Worm (Caenorhabditis elegans): ENCODE measurements around the gene F17H10.4.

Gene F17H10.4

DNA sequence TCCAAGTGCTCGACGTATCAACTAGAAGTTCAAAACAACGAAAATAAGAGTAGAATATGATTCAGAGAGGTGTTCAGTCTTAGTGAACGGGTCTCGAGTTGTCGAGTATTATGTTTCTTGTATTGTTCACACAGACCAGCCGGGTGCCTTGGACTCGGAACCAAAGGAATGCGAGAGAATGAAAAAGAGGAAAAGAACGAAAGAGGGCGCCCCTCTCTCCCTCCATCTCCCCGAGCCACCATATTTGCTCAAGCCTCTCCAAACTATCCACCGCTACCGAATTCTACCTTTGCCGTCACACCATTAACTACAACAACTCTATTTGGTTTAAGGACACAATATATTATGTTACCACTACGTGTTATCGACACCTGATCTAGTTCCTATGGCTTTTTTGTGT lies 35.5 kb upstream of the F17H10.4 start:
- TF ChIP-seq rcor-1 (GFP tag; IDR thresholded peaks at IDR 0.05): no peak
- no peak; the same call in 1 of the 2 replicates for TF ChIP-seq zfh-2 (GFP tag; conservative IDR thresholded peaks at IDR 0.05)
- no peak for TF ChIP-seq bed-2 (GFP tag; IDR thresholded peaks at IDR 0.05)
- TF ChIP-seq unc-62 (GFP tag; optimal IDR thresholded peaks at IDR 0.05): no peak
- TF ChIP-seq Y95B8A.8 (GFP tag; IDR thresholded peaks at IDR 0.05): no peak
- TF ChIP-seq mcd-1 (GFP tag; IDR thresholded peaks at IDR 0.05): no peak
- no peak for TF ChIP-seq ceh-79 (tag; optimal IDR thresholded peaks at IDR 0.05)
- TF ChIP-seq Y67H2A.10 (GFP tag; conservative IDR thresholded peaks at IDR 0.05): no peak
- TF ChIP-seq attf-6 (GFP tag; IDR thresholded peaks at IDR 0.05): no peak
- no peak for TF ChIP-seq dpl-1 (GFP tag; optimal IDR thresholded peaks at IDR 0.05)
- TF ChIP-seq let-607 (tag; optimal IDR thresholded peaks at IDR 0.05): no peak
- TF ChIP-seq C17E4.6 (GFP tag; IDR thresholded peaks at IDR 0.05): no peak
- no peak for TF ChIP-seq F23B12.7 (tag; optimal IDR thresholded peaks at IDR 0.05; ENCODE audit: insufficient read depth)
- TF ChIP-seq egrh-3 (GFP tag; IDR thresholded peaks at IDR 0.05): no peak
- TF ChIP-seq lin-54 (GFP tag; optimal IDR thresholded peaks at IDR 0.05): no peak
- TF ChIP-seq cebp-2 (GFP tag; IDR thresholded peaks at IDR 0.05): no peak
- TF ChIP-seq nhr-90 (tag; optimal IDR thresholded peaks at IDR 0.05): no peak

DNA sequence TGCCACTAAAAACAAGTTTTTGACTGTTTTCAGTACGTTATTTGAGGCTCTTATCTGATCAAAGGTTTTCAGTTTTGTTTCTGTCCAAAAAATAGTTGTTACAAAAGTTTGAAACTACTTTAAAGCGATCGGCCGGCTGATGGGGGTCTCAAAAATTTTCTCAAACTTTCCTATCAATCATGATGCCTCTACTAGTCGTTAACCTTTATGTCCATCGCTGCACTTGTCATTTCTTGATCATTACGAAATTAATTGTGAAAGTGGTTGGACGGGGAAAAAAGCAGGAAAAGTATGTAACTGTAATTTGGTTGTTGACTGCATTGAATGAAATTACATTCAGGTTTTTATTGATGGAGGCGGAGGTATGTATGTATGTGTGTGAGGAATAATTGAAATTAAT lies 33.6 kb upstream of the F17H10.4 start:
- TF ChIP-seq let-526 (GFP tag; IDR thresholded peaks at IDR 0.05): no peak
- TF ChIP-seq F39B2.1 (GFP tag; IDR thresholded peaks at IDR 0.05): no peak
- peak; percentile 43 for TF ChIP-seq nhr-80 (tag; optimal IDR thresholded peaks at IDR 0.05)
- TF ChIP-seq rec-8 (tag; optimal IDR thresholded peaks at IDR 0.05): no peak
- peak; percentile 73 for TF ChIP-seq cebp-1 (GFP tag; IDR thresholded peaks at IDR 0.05)
- TF ChIP-seq cebp-1 (tag; optimal IDR thresholded peaks at IDR 0.05): peak; percentile 78
- peak; percentile 2 for TF ChIP-seq unc-62 (GFP tag; optimal IDR thresholded peaks at IDR 0.05)
- no peak for TF ChIP-seq zim-3 (tag; optimal IDR thresholded peaks at IDR 0.05)
- TF ChIP-seq mel-28 (tag; optimal IDR thresholded peaks at IDR 0.05; ENCODE audit: borderline replicate concordance): no peak

DNA sequence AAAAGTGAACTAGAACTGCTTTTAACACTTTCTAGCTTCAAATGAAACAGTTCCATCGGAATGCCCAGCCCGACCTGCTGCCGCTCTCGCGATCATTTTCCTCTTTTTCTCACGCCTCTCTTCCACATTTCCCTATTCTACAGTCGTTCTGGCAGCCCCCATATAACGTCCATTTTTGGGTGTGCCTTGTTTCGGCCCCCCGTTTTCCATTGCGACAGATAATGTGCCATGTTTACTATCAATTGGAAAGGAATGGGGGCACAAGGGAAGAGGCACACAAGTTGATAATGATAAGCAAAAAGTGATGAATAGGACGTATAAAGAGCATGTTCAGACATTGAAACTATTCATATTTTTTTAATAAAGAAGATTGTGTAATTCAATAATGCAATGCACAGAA lies 32.7 kb upstream of the F17H10.4 start:
- TF ChIP-seq hrde-1 (tag; optimal IDR thresholded peaks at IDR 0.05; ENCODE audit: borderline replicate concordance) (no peak), aptf-2 (GFP tag; conservative IDR thresholded peaks at IDR 0.05) (no peak), dox-1 (GFP tag; IDR thresholded peaks at IDR 0.05) (peak; percentile 82), athp-1 (tag; optimal IDR thresholded peaks at IDR 0.05) (no peak), ztf-22 (GFP tag; optimal IDR thresholded peaks at IDR 0.05) (peak; percentile 58), Y67H2A.10 (GFP tag; conservative IDR thresholded peaks at IDR 0.05) (no peak), mxl-1 (tag; optimal IDR thresholded peaks at IDR 0.05) (no peak), B0035.1 (tag; optimal IDR thresholded peaks at IDR 0.05) (no peak), F10E7.11 (tag; optimal IDR thresholded peaks at IDR 0.05) (no peak), mcd-1 (GFP tag; IDR thresholded peaks at IDR 0.05) (no peak), B0336.3 (GFP tag; IDR thresholded peaks at IDR 0.05) (no peak), nfya-2 (GFP tag; IDR thresholded peaks at IDR 0.05) (no peak), F23B12.7 (tag; optimal IDR thresholded peaks at IDR 0.05; ENCODE audit: insufficient read depth) (no peak), tbp1 (GFP tag; optimal IDR thresholded peaks at IDR 0.05) (peak; percentile 52), egrh-3 (GFP tag; IDR thresholded peaks at IDR 0.05) (peak; percentile 11; the same call in 1 of the 2 replicates), ztf-26 (tag; optimal IDR thresholded peaks at IDR 0.05) (peak; percentile 23), zim-3 (tag; optimal IDR thresholded peaks at IDR 0.05) (no peak), atf-7 (tag; optimal IDR thresholded peaks at IDR 0.05) (peak; percentile 1), lin-35 (GFP tag; optimal IDR thresholded peaks at IDR 0.05) (no peak), bed-2 (GFP tag; IDR thresholded peaks at IDR 0.05) (no peak), F33H1.4 (GFP tag; IDR thresholded peaks at IDR 0.05) (no peak), somi-1 (GFP tag; optimal IDR thresholded peaks at IDR 0.05) (no peak), rec-8 (tag; optimal IDR thresholded peaks at IDR 0.05) (no peak), B0261.1 (tag; optimal IDR thresholded peaks at IDR 0.05) (no peak), ztf-25 (GFP tag; IDR thresholded peaks at IDR 0.05) (no peak), ceh-58 (GFP tag; IDR thresholded peaks at IDR 0.05) (no peak), hmg-1.2 (GFP tag; IDR thresholded peaks at IDR 0.05) (no peak), dpl-1 (GFP tag; optimal IDR thresholded peaks at IDR 0.05) (no peak), hlh-12 (tag; optimal IDR thresholded peaks at IDR 0.05) (no peak), let-607 (tag; optimal IDR thresholded peaks at IDR 0.05) (peak in 1 of 2 experiments; percentile 10)
